Fruit fly (Drosophila melanogaster) whole organism, embryonic: ENCODE measurements around the gene Rbp6.

Source experiments
- ATbp ChIP-seq: fragments of 200-800 bp; sonication (Bioruptor generic); optimal IDR thresholded peaks from 2 replicates; lab custom pipeline; 2017; ENCODE audit warnings: missing biosample characterization, mild to moderate bottlenecking, missing genetic modification characterization, missing genetic modification reagents
- Abd-B ChIP-seq: fragments of 200-800 bp; sonication (Bioruptor generic); optimal IDR thresholded peaks from 2 replicates; lab custom pipeline; 2018; ENCODE audit warnings: missing biosample characterization, mild to moderate bottlenecking, missing genetic modification characterization, moderate library complexity
- CG10209 ChIP-seq: fragments of 200-800 bp; sonication (Bioruptor generic); optimal IDR thresholded peaks from 3 replicates; lab custom pipeline; 2017; ENCODE audit warnings: missing biosample characterization, mild to moderate bottlenecking, missing genetic modification characterization, missing genetic modification reagents
- CG10959 ChIP-seq: fragments of 200-800 bp; sonication (Bioruptor generic); IDR thresholded peaks from 2 replicates; pipeline ENCODE4 v1.3.6; 2022; ENCODE audit warnings: missing biosample characterization, missing genetic modification characterization
- CG11398 ChIP-seq: fragments of 200-800 bp; sonication (Bioruptor generic); optimal IDR thresholded peaks from 2 replicates; lab custom pipeline; 2016; ENCODE audit warnings: missing biosample characterization, missing genetic modification characterization
- CG11504 ChIP-seq: fragments of 200-800 bp; sonication (Bioruptor generic); optimal IDR thresholded peaks from 3 replicates; lab custom pipeline; 2019; ENCODE audit warnings: missing biosample characterization, mild to moderate bottlenecking, missing genetic modification characterization, moderate library complexity
- CG11560 ChIP-seq: fragments of 200-800 bp; sonication (Bioruptor generic); IDR thresholded peaks from 3 replicates; pipeline ENCODE4 v1.3.6; 2022; ENCODE audit warnings: missing biosample characterization, missing genetic modification characterization
- CG12391 ChIP-seq: fragments of 200-800 bp; sonication (Bioruptor generic); optimal IDR thresholded peaks from 3 replicates; lab custom pipeline; 2018; ENCODE audit warnings: missing biosample characterization, mild to moderate bottlenecking, missing genetic modification characterization, moderate library complexity
- CG13123 ChIP-seq: fragments of 200-800 bp; sonication (Bioruptor generic); optimal IDR thresholded peaks from 2 replicates; lab custom pipeline; 2016; ENCODE audit warnings: missing biosample characterization, missing genetic modification characterization
- CG13894 ChIP-seq: fragments of 200-800 bp; sonication (Bioruptor generic); optimal IDR thresholded peaks from 3 replicates; lab custom pipeline; 2018; ENCODE audit warnings: missing biosample characterization, mild to moderate bottlenecking, missing genetic modification characterization, moderate library complexity
- CG14441 ChIP-seq: fragments of 200-800 bp; sonication (Bioruptor generic); IDR thresholded peaks from 2 replicates; pipeline ENCODE4 v1.3.6; 2022; ENCODE audit warnings: missing biosample characterization, missing genetic modification characterization
- CG14965 ChIP-seq: fragments of 200-800 bp; sonication (Bioruptor generic); optimal IDR thresholded peaks from 2 replicates; lab custom pipeline; 2016; ENCODE audit warnings: missing biosample characterization, missing genetic modification characterization, borderline replicate concordance
- CG15269 ChIP-seq: fragments of 200-800 bp; sonication (Bioruptor generic); optimal IDR thresholded peaks from 2 replicates; lab custom pipeline; 2018; ENCODE audit warnings: missing biosample characterization, mild to moderate bottlenecking, missing genetic modification characterization, moderate library complexity
- CG16779 ChIP-seq: fragments of 200-800 bp; sonication (Bioruptor generic); IDR thresholded peaks from 2 replicates; pipeline ENCODE4 v1.3.6; 2022; ENCODE audit warnings: missing biosample characterization, missing genetic modification characterization
- CG18262 ChIP-seq: fragments of 200-800 bp; optimal IDR thresholded peaks from 3 replicates; lab custom pipeline; 2019; ENCODE audit warnings: missing biosample characterization, mild to moderate bottlenecking, missing genetic modification characterization, moderate library complexity
- CG2678 ChIP-seq: fragments of 200-800 bp; sonication (Bioruptor generic); optimal IDR thresholded peaks from 3 replicates; lab custom pipeline; 2019; ENCODE audit warnings: missing biosample characterization, mild to moderate bottlenecking, missing genetic modification characterization, moderate library complexity
- CG31388 ChIP-seq: fragments of 200-800 bp; sonication (Bioruptor generic); optimal IDR thresholded peaks from 2 replicates; lab custom pipeline; 2016; ENCODE audit warnings: missing biosample characterization, missing genetic modification characterization
- CG3407 ChIP-seq: fragments of 200-800 bp; sonication (Bioruptor generic); optimal IDR thresholded peaks from 2 replicates; lab custom pipeline; 2018; ENCODE audit warnings: missing biosample characterization, mild to moderate bottlenecking, missing genetic modification characterization
- CG4404 ChIP-seq: fragments of 200-800 bp; sonication (Bioruptor generic); IDR thresholded peaks from 2 replicates; pipeline ENCODE4 v1.3.6; 2022; ENCODE audit warnings: missing biosample characterization, missing genetic modification characterization
- CG4730 ChIP-seq: fragments of 200-800 bp; sonication (Bioruptor generic); IDR thresholded peaks from 2 replicates; pipeline ENCODE4 v1.3.6; 2022; ENCODE audit warnings: missing biosample characterization, missing genetic modification characterization
- Dip3 ChIP-seq: fragments of 200-800 bp; sonication (Bioruptor generic); optimal IDR thresholded peaks from 3 replicates; lab custom pipeline; 2016; ENCODE audit warnings: missing biosample characterization, missing genetic modification characterization
- Drgx ChIP-seq: fragments of 200-800 bp; sonication (Bioruptor generic); IDR thresholded peaks from 2 replicates; pipeline ENCODE4 v1.3.6; 2022; ENCODE audit warnings: missing biosample characterization, missing genetic modification characterization
- Eip74EF ChIP-seq, 2 experiments: fragments of 200-800 bp in 1 of 2; fragments of >200 bp in 1 of 2; sonication (Bioruptor generic) in 1 of 2; optimal IDR thresholded peaks; 2 replicates each; lab custom pipeline; 2017 to 2019; ENCODE audit warnings: missing biosample characterization in 2 of 2, missing genetic modification characterization in 2 of 2, mild to moderate bottlenecking in 1 of 2, moderate library complexity in 1 of 2
- Fer3 ChIP-seq: fragments of 200-800 bp; sonication (Bioruptor generic); optimal IDR thresholded peaks from 2 replicates; lab custom pipeline; 2018; ENCODE audit warnings: missing biosample characterization, mild to moderate bottlenecking, missing genetic modification characterization, moderate library complexity
- H2.0 ChIP-seq: fragments of 200-800 bp; sonication (Bioruptor generic); IDR thresholded peaks from 2 replicates; pipeline ENCODE4 v1.3.6; 2022; ENCODE audit warnings: missing biosample characterization, missing genetic modification characterization
- Myb ChIP-seq: fragments of 200-800 bp; sonication (Bioruptor generic); optimal IDR thresholded peaks from 2 replicates; lab custom pipeline; 2016; ENCODE audit warnings: missing biosample characterization, missing genetic modification characterization
- Opbp ChIP-seq: fragments of 200-800 bp; sonication (Bioruptor generic); IDR thresholded peaks from 3 replicates; pipeline ENCODE4 v1.3.6; 2022; ENCODE audit warnings: missing biosample characterization, missing genetic modification characterization; ENCODE audit not compliant: partially characterized antibody
- Ptx1 ChIP-seq: fragments of 200-800 bp; sonication (Bioruptor generic); IDR thresholded peaks from 2 replicates; pipeline ENCODE4 v1.3.6; 2022; ENCODE audit warnings: missing biosample characterization, missing genetic modification characterization
- Ravus ChIP-seq: fragments of 200-800 bp; sonication (Bioruptor generic); IDR thresholded peaks from 2 replicates; pipeline ENCODE4 v1.3.6; 2022; ENCODE audit warnings: missing biosample characterization, missing genetic modification characterization
- Sin3A ChIP-seq: fragments of >200 bp; optimal IDR thresholded peaks from 2 replicates; lab custom pipeline; 2018
- Stat92E ChIP-seq, 3 experiments: fragments of >200 bp in 2 of 3; fragments of 200-800 bp in 1 of 3; sonication (Bioruptor generic) in 1 of 3; optimal IDR thresholded peaks; 2 replicates each; lab custom pipeline; 2017 to 2019; ENCODE audit warnings: missing biosample characterization in 3 of 3, missing genetic modification characterization in 3 of 3, mild to moderate bottlenecking in 1 of 3, moderate library complexity in 1 of 3
- Tbp ChIP-seq: fragments of >200 bp; optimal IDR thresholded peaks from 2 replicates; lab custom pipeline; 2018; ENCODE audit warnings: missing biosample characterization, missing genetic modification characterization
- crc ChIP-seq: fragments of 200-800 bp; sonication (Bioruptor generic); optimal IDR thresholded peaks from 2 replicates; lab custom pipeline; 2016; ENCODE audit warnings: missing biosample characterization, missing genetic modification characterization
- dati ChIP-seq: fragments of 200-800 bp; sonication (Bioruptor generic); IDR thresholded peaks from 2 replicates; pipeline ENCODE4 v1.3.6; 2022; ENCODE audit warnings: missing biosample characterization, missing genetic modification characterization
- gcm ChIP-seq: fragments of 200-800 bp; sonication (Bioruptor generic); optimal IDR thresholded peaks from 2 replicates; lab custom pipeline; 2019; ENCODE audit warnings: missing biosample characterization, mild to moderate bottlenecking, missing genetic modification characterization, moderate library complexity
- hkb ChIP-seq, 2 experiments: fragments of 200-800 bp in 1 of 2; fragments of >200 bp in 1 of 2; sonication (Bioruptor generic) in 1 of 2; IDR thresholded peaks in 1 of 2; optimal IDR thresholded peaks in 1 of 2; 2 replicates each; pipeline versions ENCODE4 v1.3.6 to Lab custom; 2017 to 2022; ENCODE audit warnings: missing biosample characterization in 1 of 2, missing genetic modification characterization in 1 of 2
- kah ChIP-seq: fragments of 200-800 bp; sonication (Bioruptor generic); optimal IDR thresholded peaks from 2 replicates; lab custom pipeline; 2018; ENCODE audit warnings: missing biosample characterization, mild to moderate bottlenecking, missing genetic modification characterization
- nau ChIP-seq: fragments of 200-800 bp; sonication (Bioruptor generic); optimal IDR thresholded peaks from 3 replicates; lab custom pipeline; 2017; ENCODE audit warnings: missing biosample characterization, mild to moderate bottlenecking, missing genetic modification characterization, missing genetic modification reagents
- onecut ChIP-seq: fragments of 200-800 bp; sonication (Bioruptor generic); IDR thresholded peaks from 2 replicates; pipeline ENCODE4 v1.3.6; 2022; ENCODE audit warnings: missing biosample characterization, missing genetic modification characterization
- sc ChIP-seq, 3 experiments: fragments of >200 bp in 2 of 3; fragments of 200-800 bp in 1 of 3; sonication (Bioruptor generic) in 1 of 3; optimal IDR thresholded peaks; 2 replicates in 2 of 3; 3 replicates in 1 of 3; lab custom pipeline; 2017; ENCODE audit warnings: mild to moderate bottlenecking in 1 of 3, missing biosample characterization in 1 of 3, missing genetic modification characterization in 1 of 3, missing genetic modification reagents in 1 of 3
- sim ChIP-seq: fragments of 200-800 bp; sonication (Bioruptor generic); IDR thresholded peaks from 2 replicates; pipeline ENCODE4 v1.3.6; 2022; ENCODE audit warnings: missing biosample characterization, missing genetic modification characterization
- sima ChIP-seq: fragments of 200-800 bp; sonication (Bioruptor generic); optimal IDR thresholded peaks from 2 replicates; lab custom pipeline; 2016; ENCODE audit warnings: missing biosample characterization, missing genetic modification characterization
- slp2 ChIP-seq: fragments of 200-800 bp; sonication (Bioruptor generic); optimal IDR thresholded peaks from 2 replicates; lab custom pipeline; 2016; ENCODE audit warnings: missing biosample characterization, missing genetic modification characterization
- so ChIP-seq: fragments of 200-800 bp; sonication (Bioruptor generic); IDR thresholded peaks from 3 replicates; pipeline ENCODE4 v1.3.6; 2022; ENCODE audit warnings: missing biosample characterization, missing genetic modification characterization
- sr ChIP-seq: fragments of 200-800 bp; sonication (Bioruptor generic); IDR thresholded peaks from 3 replicates; pipeline ENCODE4 v1.3.6; 2022; ENCODE audit warnings: missing biosample characterization, missing genetic modification characterization
- twi ChIP-seq: fragments of 200-800 bp; optimal IDR thresholded peaks from 2 replicates; lab custom pipeline; 2019; ENCODE audit warnings: missing biosample characterization, mild to moderate bottlenecking, missing genetic modification characterization, moderate library complexity
- vfl ChIP-seq: fragments of 200-800 bp; sonication (Bioruptor generic); optimal IDR thresholded peaks from 2 replicates; lab custom pipeline; 2016; ENCODE audit warnings: missing biosample characterization, missing genetic modification characterization
- wdn ChIP-seq: fragments of 200-800 bp; sonication (Bioruptor generic); IDR thresholded peaks from 2 replicates; pipeline ENCODE4 v1.3.6; 2022; ENCODE audit warnings: missing biosample characterization, missing genetic modification characterization
- zfh2 ChIP-seq: fragments of 200-800 bp; sonication (Bioruptor generic); optimal IDR thresholded peaks from 2 replicates; lab custom pipeline; 2016; ENCODE audit warnings: missing biosample characterization, missing genetic modification characterization

Rbp6 gene

dm6 chr3L:17242078-17242613 lies 4.1 kb upstream of the Rbp6 start, which contains the start of gene Afg3l2 (continued):
- TF ChIP-seq sc (optimal IDR thresholded peaks at IDR 0.05; lab: Kevin White, UChicago), result no peak
- TF ChIP-seq sc (GFP tag; optimal IDR thresholded peaks at IDR 0.05; lab: Kevin White, UChicago), result peak; percentile 19
- TF ChIP-seq hkb (optimal IDR thresholded peaks at IDR 0.05; lab: Kevin White, UChicago), result no peak
- peak; percentile 59; the same call in 1 of the 2 replicates for TF ChIP-seq hkb (GFP tag; IDR thresholded peaks at IDR 0.05; lab: Robert Waterston, UW)
- peak; percentile 72 for TF ChIP-seq Abd-B (GFP tag; lab: Kevin White, UChicago)
- no peak for TF ChIP-seq CG11398 (GFP tag; lab: Kevin White, UChicago)
- peak; percentile 55 for TF ChIP-seq Drgx
- no peak for TF ChIP-seq vfl (GFP tag; lab: Kevin White, UChicago)
- no peak for TF ChIP-seq Sin3A (lab: Kevin White, UChicago)
- TF ChIP-seq CG31388 (GFP tag; lab: Kevin White, UChicago), result no peak
- peak; percentile 48; the same call in 1 of the 2 replicates for TF ChIP-seq CG4404 (GFP tag; lab: Robert Waterston, UW)
- peak; percentile 30; the same call in 1 of the 3 replicates for TF ChIP-seq CG11560 (tag; lab: Robert Waterston, UW)
- no peak for TF ChIP-seq CG13123 (GFP tag; lab: Kevin White, UChicago)
- TF ChIP-seq Eip74EF (GFP tag; optimal IDR thresholded peaks at IDR 0.05; lab: Kevin White, UChicago), result no peak
- TF ChIP-seq so (GFP tag; lab: Robert Waterston, UW), result no peak
- peak; percentile 70 for TF ChIP-seq Myb
- TF ChIP-seq CG4730 (GFP tag; lab: Robert Waterston, UW), result peak; percentile 47
- no peak for TF ChIP-seq CG16779 (GFP tag; lab: Robert Waterston, UW)
- no peak for TF ChIP-seq gcm (GFP tag; lab: Kevin White, UChicago)
- peak; percentile 3 for TF ChIP-seq CG3407
- TF ChIP-seq sim (GFP tag; lab: Robert Waterston, UW), result no peak
- peak; percentile 53 for TF ChIP-seq CG10959 (GFP tag; lab: Robert Waterston, UW)
- peak; percentile 45 for TF ChIP-seq Fer3
- TF ChIP-seq CG11504 (tag; lab: Kevin White, UChicago), result peak; percentile 80
- TF ChIP-seq slp2 (GFP tag; lab: Kevin White, UChicago), result peak; percentile 12
- peak; percentile 59 for TF ChIP-seq CG12391 (tag; lab: Kevin White, UChicago)
- TF ChIP-seq sr (GFP tag; lab: Robert Waterston, UW), result no peak
- no peak for TF ChIP-seq twi (tag; lab: Kevin White, UChicago)
- no peak for TF ChIP-seq sima
- peak; percentile 32 for TF ChIP-seq zfh2 (GFP tag; lab: Kevin White, UChicago)
- TF ChIP-seq crc (GFP tag; lab: Kevin White, UChicago), result no peak
- no peak for TF ChIP-seq Tbp
- TF ChIP-seq CG10209 (GFP tag; lab: Kevin White, UChicago), result no peak
- TF ChIP-seq H2.0 (GFP tag; lab: Robert Waterston, UW), result peak; percentile 33
- TF ChIP-seq wdn, result peak; percentile 40; the same call in 1 of the 2 replicates
- no peak for TF ChIP-seq kah (GFP tag; lab: Kevin White, UChicago)
- TF ChIP-seq CG2678 (tag; lab: Kevin White, UChicago), result no peak
- no peak for TF ChIP-seq CG15269 (tag; lab: Kevin White, UChicago)
- TF ChIP-seq Ravus (GFP tag; lab: Robert Waterston, UW), result 0 out of 2 replicates have a peak, but pooled peaks have one; percentile 9
- TF ChIP-seq Ptx1 (GFP tag; lab: Robert Waterston, UW), result peak; percentile 86
- peak; percentile 47 for TF ChIP-seq ATbp (GFP tag; lab: Kevin White, UChicago)
- peak; percentile 45 for TF ChIP-seq nau (GFP tag; lab: Kevin White, UChicago)
- peak; percentile 77 for TF ChIP-seq CG14441 (GFP tag; lab: Robert Waterston, UW)
- TF ChIP-seq CG18262, result peak; percentile 79
- TF ChIP-seq onecut (GFP tag; lab: Robert Waterston, UW), result peak; percentile 23; the same call in 1 of the 2 replicates
- TF ChIP-seq Stat92E (GFP tag; optimal IDR thresholded peaks at IDR 0.05; lab: Kevin White, UChicago), result no peak
- no peak for TF ChIP-seq CG14965
- no peak for TF ChIP-seq Opbp (GFP tag; lab: Robert Waterston, UW)
- peak; percentile 42; the same call in 1 of the 2 replicates for TF ChIP-seq dati (GFP tag; lab: Robert Waterston, UW)
- no peak for TF ChIP-seq CG13894
- peak; percentile 5 for TF ChIP-seq Dip3 (GFP tag; lab: Kevin White, UChicago)
